Worm (Caenorhabditis elegans): Measurements from ENCODE around the gene C46H3.1.
"Not testable (repeated sequence)": the region's sequence is repeated elsewhere in the genome, so short reads cannot be mapped to it uniquely, and the experiment has no call there.

Gene C46H3.1

ce11 chrX:1183985-1184384 lies 25.2 kb upstream of the C46H3.1 start:
- peak; percentile 93 for TF ChIP-seq aha-1 (tag)
- TF ChIP-seq tag-97 (GFP tag; IDR thresholded peaks at IDR 0.05): no peak
- no peak for TF ChIP-seq F26F4.8 (GFP tag; conservative IDR thresholded peaks at IDR 0.05)

DNA sequence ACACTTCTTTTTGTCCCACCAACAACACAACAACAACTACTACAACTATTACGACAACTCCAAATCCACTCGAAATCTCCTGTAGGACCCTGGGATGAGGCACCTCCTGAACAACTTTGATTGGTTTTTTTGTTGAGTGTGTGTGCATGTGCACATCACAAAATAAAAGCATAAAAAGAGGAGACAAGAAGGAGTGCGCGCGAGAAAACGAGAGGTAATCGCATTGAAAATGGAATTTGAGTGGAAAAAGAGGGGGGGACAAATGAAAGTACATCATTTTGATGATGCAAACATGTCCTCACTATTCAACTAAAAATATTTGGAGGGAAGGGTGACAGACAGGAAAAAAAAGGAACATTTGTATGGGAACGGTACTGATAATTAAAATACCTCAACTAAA lies 23.7 kb upstream of the C46H3.1 start:
- TF ChIP-seq lin-29 (GFP tag; IDR thresholded peaks at IDR 0.05) (no peak), Y5F2A.4 (GFP tag; optimal IDR thresholded peaks at IDR 0.05) (no peak), nhr-28 (tag; optimal IDR thresholded peaks at IDR 0.05) (no peak), ctbp-1 (GFP tag; IDR thresholded peaks at IDR 0.05) (peak; percentile 57; the same call in 1 of the 2 replicates), ces-1 (GFP tag; optimal IDR thresholded peaks at IDR 0.05) (peak; percentile 69), unc-62 (GFP tag; optimal IDR thresholded peaks at IDR 0.05 in 1 of 2) (no peak), unc-62 (tag; optimal IDR thresholded peaks at IDR 0.05) (no peak), fkh-10 (GFP tag; optimal IDR thresholded peaks at IDR 0.05) (peak; percentile 69)

DNA sequence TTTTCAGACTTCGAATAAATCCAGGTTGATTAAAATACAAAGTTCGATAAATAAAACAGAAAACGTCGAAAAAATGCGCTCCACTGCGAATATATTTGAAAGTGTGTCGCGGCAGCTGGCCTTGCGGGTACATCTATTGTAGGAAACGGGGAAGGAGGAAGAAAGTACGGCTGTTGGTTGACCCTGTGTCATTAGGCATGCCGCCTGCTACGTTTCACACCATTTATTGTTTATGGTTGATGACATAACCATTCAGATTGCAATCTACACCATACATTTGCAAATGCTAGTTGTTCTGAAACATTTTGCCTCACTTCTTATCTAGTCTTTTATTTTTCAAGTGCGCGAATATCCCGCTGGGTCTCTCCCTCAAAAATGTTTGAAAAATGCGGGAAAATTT lies 17.6 kb upstream of the C46H3.1 start, which contains the start of gene T13G4.4:
T13G4.4 (minus strand) TSS at position 97 of the 400 bp plus-strand sequence.
- TF ChIP-seq lin-29 (GFP tag; IDR thresholded peaks at IDR 0.05) (no peak), aha-1 (tag) (peak; percentile 77)

DNA sequence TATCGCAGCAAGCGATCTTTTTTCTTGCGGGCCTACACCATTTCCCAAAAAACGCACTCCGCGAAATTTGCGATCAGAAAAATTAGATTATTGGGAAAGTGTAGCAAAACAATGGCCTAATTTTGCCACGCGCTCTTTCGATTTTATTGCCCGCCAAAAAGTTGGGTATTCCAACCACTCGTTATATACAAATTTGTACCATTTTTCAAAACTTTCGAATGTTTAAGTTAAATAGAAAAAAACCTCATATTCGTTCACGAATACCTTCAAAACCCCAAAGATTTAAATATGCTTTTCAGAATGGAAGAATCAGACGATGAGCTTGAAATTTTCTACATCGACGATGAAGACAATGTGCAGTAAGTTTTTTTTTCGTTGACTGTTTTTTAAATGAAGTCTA lies 16.3 kb upstream of the C46H3.1 start, which contains the start of gene T13G4.1:
T13G4.1 (plus strand) TSS at position 301 of the 400 bp plus-strand sequence.
- TF ChIP-seq Y48G9A.11 (GFP tag; IDR thresholded peaks at IDR 0.05) (no peak), lin-38 (GFP tag; IDR thresholded peaks at IDR 0.05) (no peak), daf-8 (GFP tag; IDR thresholded peaks at IDR 0.05) (no peak), daf-16 (GFP tag; optimal IDR thresholded peaks at IDR 0.05) (no peak), daf-16 (tag; optimal IDR thresholded peaks at IDR 0.05) (no peak), ctbp-1 (GFP tag; IDR thresholded peaks at IDR 0.05) (no peak), nhr-28 (tag; optimal IDR thresholded peaks at IDR 0.05) (no peak)

ce11 chrX:1195178-1195750 lies 13.9 kb upstream of the C46H3.1 start:
- TF ChIP-seq unc-62 (GFP tag; optimal IDR thresholded peaks at IDR 0.05 in 1 of 2): peak in 1 of 2 experiments; percentile 73
- not testable (repeated sequence) for TF ChIP-seq unc-62 (tag; optimal IDR thresholded peaks at IDR 0.05)

DNA sequence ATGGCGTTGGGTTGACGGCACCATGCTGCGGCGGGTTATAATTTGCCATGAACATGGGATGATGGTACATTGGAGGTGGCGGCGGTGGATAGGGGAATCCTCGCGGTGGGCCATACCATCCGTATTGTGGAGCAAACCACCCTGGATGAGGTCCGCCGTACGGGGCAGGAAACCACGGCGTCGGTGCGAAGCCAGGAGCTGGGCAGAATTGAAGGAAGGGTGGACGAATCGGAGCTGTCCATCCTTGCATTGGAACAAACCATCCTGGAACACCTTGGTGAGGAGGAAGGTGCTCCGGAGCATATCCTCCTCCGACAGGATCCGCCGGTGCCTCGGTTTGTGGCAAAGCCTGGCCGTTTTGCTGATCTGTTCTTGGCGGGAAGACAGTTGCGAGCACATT lies 6.6 kb upstream of the C46H3.1 start:
- TF ChIP-seq fos-1 (tag; optimal IDR thresholded peaks at IDR 0.05): no peak
- peak; percentile 78 for TF ChIP-seq aha-1 (tag)
- no peak for TF ChIP-seq ceh-82 (tag; optimal IDR thresholded peaks at IDR 0.05)
- no peak for TF ChIP-seq hlh-11 (tag; optimal IDR thresholded peaks at IDR 0.05)
- no peak for TF ChIP-seq lsy-2 (tag; optimal IDR thresholded peaks at IDR 0.05)
- TF ChIP-seq set-16 (GFP tag; IDR thresholded peaks at IDR 0.05): peak; percentile 88
- no peak for TF ChIP-seq nhr-102 (tag; optimal IDR thresholded peaks at IDR 0.05)

ce11 chrX:1206029-1206428 lies 3.2 kb upstream of the C46H3.1 start, which contains the start of gene T13G4.7:
Gene T13G4.7 (minus strand): TSS chrX:1206129.
- TF ChIP-seq tra-1 (GFP tag; IDR thresholded peaks at IDR 0.05): no peak
- no peak for TF ChIP-seq madf-9 (GFP tag; conservative IDR thresholded peaks at IDR 0.05)

ce11 chrX:1207915-1208314 lies 1.3 kb upstream of the C46H3.1 start:
- TF ChIP-seq php-3 (GFP tag; IDR thresholded peaks at IDR 0.05) (no peak), aha-1 (tag) (peak; percentile 36), nhr-10 (tag; optimal IDR thresholded peaks at IDR 0.05) (no peak), daf-16 (GFP tag; optimal IDR thresholded peaks at IDR 0.05) (peak in 1 of 2 experiments; percentile 40), daf-16 (tag; optimal IDR thresholded peaks at IDR 0.05) (no peak), snpc-1.2 (GFP tag; IDR thresholded peaks at IDR 0.05) (0 out of 2 replicates have a peak, but pooled peaks have one; percentile 32), dve-1 (tag; optimal IDR thresholded peaks at IDR 0.05; ENCODE audit: insufficient read depth) (no peak), nhr-41 (GFP tag; IDR thresholded peaks at IDR 0.05) (0 out of 2 replicates have a peak, but pooled peaks have one; percentile 6), F44E2.7 (GFP tag; IDR thresholded peaks at IDR 0.05) (no peak), Y105C5A.15 (GFP tag; IDR thresholded peaks at IDR 0.05) (no peak), zag-1 (tag; optimal IDR thresholded peaks at IDR 0.05) (no peak)
